Worm (Caenorhabditis elegans): ENCODE measurements around the gene ZK1320.7.

The ZK1320.7 gene

DNA sequence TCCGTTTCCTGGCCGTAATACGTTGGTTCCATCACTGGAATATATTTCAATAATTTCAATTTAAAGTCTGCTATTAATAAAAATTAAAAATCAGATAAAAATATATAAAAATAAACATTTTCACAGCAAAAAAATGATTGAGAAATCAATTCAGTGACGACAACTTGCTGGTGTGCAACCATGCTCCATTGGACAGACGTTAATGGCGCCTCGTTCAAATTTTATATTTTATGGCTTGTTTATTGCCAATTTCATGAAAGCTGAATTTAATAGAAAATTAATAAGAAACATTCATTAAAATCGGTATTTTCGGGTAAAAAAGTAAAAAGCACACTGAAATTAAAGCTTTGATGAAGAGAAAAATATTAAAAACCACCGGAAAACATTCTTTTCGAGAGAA lies 34.8 kb downstream of the ZK1320.7 start, which contains the start of gene Y53C12A.3 (continued):
- TF ChIP-seq nhr-28 (tag; optimal IDR thresholded peaks at IDR 0.05) (peak; percentile 6), lsy-2 (tag; optimal IDR thresholded peaks at IDR 0.05) (peak in 1 of 2 experiments; percentile 81), T20F7.1 (GFP tag; optimal IDR thresholded peaks at IDR 0.05) (peak; percentile 34), nhr-6 (tag; optimal IDR thresholded peaks at IDR 0.05) (peak; percentile 18), ctbp-1 (GFP tag; IDR thresholded peaks at IDR 0.05) (no peak), spr-1 (tag; optimal IDR thresholded peaks at IDR 0.05) (no peak), rbr-2 (tag; optimal IDR thresholded peaks at IDR 0.05) (no peak), ZK337.2 (GFP tag; IDR thresholded peaks at IDR 0.05) (no peak), D1046.2 (GFP tag; IDR thresholded peaks at IDR 0.05) (no peak), nhr-11 (tag; optimal IDR thresholded peaks at IDR 0.05) (no peak), fos-1 (tag; optimal IDR thresholded peaks at IDR 0.05) (no peak)

DNA sequence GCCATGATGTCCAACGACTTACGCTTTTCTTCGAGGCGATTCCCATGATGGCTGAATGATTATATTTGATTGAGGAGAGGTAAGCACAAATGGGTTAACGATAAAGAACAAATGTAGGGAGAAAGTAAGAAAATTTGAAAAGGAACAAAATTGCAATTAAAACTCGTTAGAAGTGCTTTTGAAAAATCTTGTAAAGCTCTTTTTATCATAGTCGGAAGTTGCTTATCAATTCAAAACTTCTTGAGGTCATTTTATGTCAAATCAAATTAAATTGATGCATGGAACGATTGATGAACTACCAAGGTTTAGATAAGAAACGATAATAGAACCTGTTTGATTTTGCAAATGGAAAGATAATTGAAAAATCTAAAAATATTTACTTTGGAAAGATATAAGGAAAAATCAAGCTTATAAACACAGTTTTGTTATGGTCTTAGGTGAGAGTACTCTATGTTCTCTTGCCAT lies 37.5 kb downstream of the ZK1320.7 start, which contains the start of gene glt-5:
Gene glt-5 (minus strand): TSS at position 51 of the 465 bp plus-strand sequence.
- TF ChIP-seq fkh-10 (GFP tag; optimal IDR thresholded peaks at IDR 0.05), result no peak
- no peak for TF ChIP-seq arid-1 (GFP tag; conservative IDR thresholded peaks at IDR 0.05)
- no peak for TF ChIP-seq F10B5.3 (tag; optimal IDR thresholded peaks at IDR 0.05)
- no peak for TF ChIP-seq nhr-6 (tag; optimal IDR thresholded peaks at IDR 0.05)

ce11 chrII:9713083-9713482 lies 41.7 kb downstream of the ZK1320.7 start:
- TF ChIP-seq ceh-44 (GFP tag; IDR thresholded peaks at IDR 0.05) (0 out of 2 replicates have a peak, but pooled peaks have one; percentile 13), ceh-62 (tag; optimal IDR thresholded peaks at IDR 0.05) (no peak), F49E8.2 (tag; optimal IDR thresholded peaks at IDR 0.05; ENCODE audit: borderline replicate concordance) (no peak), hlh-30 (tag; optimal IDR thresholded peaks at IDR 0.05; ENCODE audit: insufficient read depth) (peak; percentile 36), mes-2 (tag; optimal IDR thresholded peaks at IDR 0.05; ENCODE audit: poor library complexity, severe bottlenecking) (peak; percentile 59), D1046.2 (GFP tag; IDR thresholded peaks at IDR 0.05) (no peak), lin-38 (GFP tag; IDR thresholded peaks at IDR 0.05) (peak; percentile 59), unc-130 (GFP tag; optimal IDR thresholded peaks at IDR 0.05) (peak; percentile 0), daf-19 (GFP tag; conservative IDR thresholded peaks at IDR 0.05) (no peak), snpc-4 (tag; optimal IDR thresholded peaks at IDR 0.05) (no peak), lsy-2 (tag; optimal IDR thresholded peaks at IDR 0.05) (peak in 1 of 2 experiments; percentile 42), dve-1 (tag; optimal IDR thresholded peaks at IDR 0.05; ENCODE audit: insufficient read depth) (no peak), nhr-11 (tag; optimal IDR thresholded peaks at IDR 0.05) (no peak), R02D3.7 (tag; optimal IDR thresholded peaks at IDR 0.05) (no peak), daf-16 (GFP tag; optimal IDR thresholded peaks at IDR 0.05) (peak in 1 of 2 experiments; percentile 29), daf-16 (tag; optimal IDR thresholded peaks at IDR 0.05) (no peak), pha-4 (GFP tag; IDR thresholded peaks at IDR 0.05) (peak; percentile 58; the same call in 1 of the 2 replicates), pha-4 (tag; optimal IDR thresholded peaks at IDR 0.05) (no peak), Y48G9A.11 (GFP tag; IDR thresholded peaks at IDR 0.05) (peak; percentile 39; the same call in 1 of the 2 replicates), egl-43 (GFP tag; IDR thresholded peaks at IDR 0.05) (no peak), ceh-32 (tag; optimal IDR thresholded peaks at IDR 0.05; ENCODE audit: poor library complexity) (no peak), lim-7 (GFP tag; IDR thresholded peaks at IDR 0.05) (peak; percentile 67), php-3 (GFP tag; IDR thresholded peaks at IDR 0.05) (no peak), nhr-77 (tag; optimal IDR thresholded peaks at IDR 0.05) (no peak), lin-1 (GFP tag; IDR thresholded peaks at IDR 0.05) (no peak), zfp-2 (tag; optimal IDR thresholded peaks at IDR 0.05) (no peak), ztf-11 (tag; optimal IDR thresholded peaks at IDR 0.05) (no peak), nhr-48 (tag; optimal IDR thresholded peaks at IDR 0.05) (no peak), mep-1 (tag; optimal IDR thresholded peaks at IDR 0.05) (peak; percentile 32), dmd-6 (GFP tag; IDR thresholded peaks at IDR 0.05) (peak; percentile 27; the same call in 1 of the 2 replicates), vab-7 (GFP tag; IDR thresholded peaks at IDR 0.05) (peak; percentile 75), dpl-1 (GFP tag; optimal IDR thresholded peaks at IDR 0.05) (peak; percentile 10), madf-5 (GFP tag; IDR thresholded peaks at IDR 0.05) (no peak), skn-1 (tag; optimal IDR thresholded peaks at IDR 0.05) (no peak)

Data from whole organism, L4 larva.